In genomic region chrV:1151324-1151742, ce11 we compare ENCODE assay signal across 3 worm cellular contexts.
A peak's percentile ranks its signal among the peaks of the same experiment; 100 is the strongest.
TF ChIP-seq lines count a peak whose summit lies in the region.

No protein-coding gene starts in this region.

TF ChIP-seq in whole organism, L1 larva, 84 proteins besides CTCF, POLR2A, EP300 and RAD21 (continued from another document and continues in another):
- TF ChIP-seq unc-130 (tag; optimal IDR thresholded peaks at IDR 0.05; lab: Kevin White, UChicago) (peak; percentile 97), C04F5.9 (tag; optimal IDR thresholded peaks at IDR 0.05; lab: Kevin White, UChicago) (peak; percentile 77), hlh-17 (GFP tag; optimal IDR thresholded peaks at IDR 0.05; lab: Kevin White, UChicago; ENCODE audit: borderline replicate concordance) (peak; percentile 77), vab-15 (tag; optimal IDR thresholded peaks at IDR 0.05; lab: Kevin White, UChicago) (no peak), nhr-19 (GFP tag; conservative IDR thresholded peaks at IDR 0.05; lab: Robert Waterston, UW) (peak; percentile 99), sptf-1 (tag; optimal IDR thresholded peaks at IDR 0.05; lab: Kevin White, UChicago) (no peak), efl-3 (GFP tag; optimal IDR thresholded peaks at IDR 0.05; lab: Kevin White, UChicago) (peak; percentile 82), tbx-2 (tag; optimal IDR thresholded peaks at IDR 0.05; lab: Kevin White, UChicago) (peak; percentile 100), rnt-1 (tag; optimal IDR thresholded peaks at IDR 0.05; lab: Kevin White, UChicago) (peak; percentile 95), isw-1 (GFP tag; IDR thresholded peaks at IDR 0.05; lab: Robert Waterston, UW) (peak; percentile 97), ztf-4 (tag; optimal IDR thresholded peaks at IDR 0.05; lab: Kevin White, UChicago) (peak; percentile 97), fkh-8 (tag; optimal IDR thresholded peaks at IDR 0.05; lab: Kevin White, UChicago) (peak; percentile 100), fkh-4 (tag; optimal IDR thresholded peaks at IDR 0.05; lab: Kevin White, UChicago; ENCODE audit: borderline replicate concordance) (peak; percentile 84), elt-3 (tag; optimal IDR thresholded peaks at IDR 0.05; lab: Kevin White, UChicago) (peak in 4 of 6 experiments; percentile 27 to 94 (median 79)), ceh-8 (GFP tag; optimal IDR thresholded peaks at IDR 0.05; lab: Kevin White, UChicago) (peak; percentile 98), nhr-85 (tag; lab: Kevin White, UChicago) (peak; percentile 97), alr-1 (tag; optimal IDR thresholded peaks at IDR 0.05; lab: Kevin White, UChicago; ENCODE audit: borderline replicate concordance) (no peak), nhr-71 (tag; optimal IDR thresholded peaks at IDR 0.05; lab: Kevin White, UChicago) (peak; percentile 100), unc-30 (tag; optimal IDR thresholded peaks at IDR 0.05; lab: Kevin White, UChicago) (peak; percentile 77), unc-62 (GFP tag; optimal IDR thresholded peaks at IDR 0.05; lab: Kevin White, UChicago) (peak; percentile 70), tlp-1 (tag; optimal IDR thresholded peaks at IDR 0.05; lab: Kevin White, UChicago) (no peak), ceh-82 (tag; optimal IDR thresholded peaks at IDR 0.05; lab: Kevin White, UChicago) (peak; percentile 96 to 98 (median 98)), lsy-2 (tag; optimal IDR thresholded peaks at IDR 0.05; lab: Kevin White, UChicago) (peak; percentile 93), blmp-1 (tag; optimal IDR thresholded peaks at IDR 0.05; lab: Kevin White, UChicago) (peak; percentile 82), ceh-88 (GFP tag; IDR thresholded peaks at IDR 0.05; lab: Robert Waterston, UW) (peak; percentile 94), snpc-4 (tag; optimal IDR thresholded peaks at IDR 0.05; lab: Kevin White, UChicago) (peak; percentile 88), nhr-20 (tag; optimal IDR thresholded peaks at IDR 0.05; lab: Kevin White, UChicago) (peak; percentile 99), unc-86 (tag; optimal IDR thresholded peaks at IDR 0.05; lab: Kevin White, UChicago) (peak; percentile 100), lin-39 (tag; optimal IDR thresholded peaks at IDR 0.05; lab: Kevin White, UChicago) (peak; percentile 88), elt-2 (tag; optimal IDR thresholded peaks at IDR 0.05; lab: Kevin White, UChicago) (peak; percentile 98), efl-1 (optimal IDR thresholded peaks at IDR 0.05; lab: Kevin White, UChicago) (peak; percentile 89 to 94), efl-1 (GFP tag; optimal IDR thresholded peaks at IDR 0.05 in 1 of 2; lab: Kevin White, UChicago) (peak; percentile 61 to 97), egl-27 (tag; optimal IDR thresholded peaks at IDR 0.05; lab: Kevin White, UChicago) (peak; percentile 69 to 91), dsc-1 (tag; optimal IDR thresholded peaks at IDR 0.05; lab: Kevin White, UChicago) (peak; percentile 100), dpl-1 (GFP tag; optimal IDR thresholded peaks at IDR 0.05; lab: Kevin White, UChicago) (peak; percentile 63 to 77 (median 66)), sup-37 (GFP tag; optimal IDR thresholded peaks at IDR 0.05; lab: Kevin White, UChicago) (peak; percentile 99), fkh-10 (GFP tag; optimal IDR thresholded peaks at IDR 0.05; lab: Kevin White, UChicago) (peak; percentile 99), pag-3 (tag; optimal IDR thresholded peaks at IDR 0.05; lab: Kevin White, UChicago; ENCODE audit: borderline replicate concordance, insufficient read depth) (peak; percentile 11), nhr-77 (tag; optimal IDR thresholded peaks at IDR 0.05; lab: Kevin White, UChicago) (peak; percentile 97), nhr-12 (tag; optimal IDR thresholded peaks at IDR 0.05; lab: Kevin White, UChicago) (peak; percentile 55), ama-1 (optimal IDR thresholded peaks at IDR 0.05; lab: Kevin White, UChicago) (no peak), ets-5 (GFP tag; IDR thresholded peaks at IDR 0.05; lab: Robert Waterston, UW) (peak; percentile 97; the same call in 1 of the 2 replicates)

TF ChIP-seq in whole organism, L3 larva, 47 proteins besides CTCF, POLR2A, EP300 and RAD21 (continued from another document):
- peak; percentile 100 for TF ChIP-seq sea-2 (GFP tag; optimal IDR thresholded peaks at IDR 0.05; lab: Kevin White, UChicago)
- TF ChIP-seq nhr-237 (tag; optimal IDR thresholded peaks at IDR 0.05; lab: Kevin White, UChicago): peak; percentile 63
- TF ChIP-seq elt-3 (tag; optimal IDR thresholded peaks at IDR 0.05; lab: Kevin White, UChicago): peak in 1 of 3 experiments; percentile 92
- no peak for TF ChIP-seq nhr-28 (tag; optimal IDR thresholded peaks at IDR 0.05; lab: Kevin White, UChicago)
- peak; percentile 93 for TF ChIP-seq nhr-23 (tag; optimal IDR thresholded peaks at IDR 0.05; lab: Kevin White, UChicago)
- peak; percentile 98 for TF ChIP-seq lin-39 (tag; optimal IDR thresholded peaks at IDR 0.05; lab: Kevin White, UChicago)
- peak; percentile 98 for TF ChIP-seq fkh-10 (GFP tag; optimal IDR thresholded peaks at IDR 0.05; lab: Kevin White, UChicago)
- peak; percentile 96 for TF ChIP-seq ceh-28 (tag; optimal IDR thresholded peaks at IDR 0.05; lab: Kevin White, UChicago)
- peak; percentile 88 for TF ChIP-seq pha-4 (tag; optimal IDR thresholded peaks at IDR 0.05; lab: Kevin White, UChicago)
- TF ChIP-seq ztf-11 (tag; optimal IDR thresholded peaks at IDR 0.05; lab: Kevin White, UChicago): no peak
- peak; percentile 96 for TF ChIP-seq elt-2 (tag; optimal IDR thresholded peaks at IDR 0.05; lab: Kevin White, UChicago)
- TF ChIP-seq ZK546.5 (tag; optimal IDR thresholded peaks at IDR 0.05; lab: Kevin White, UChicago): peak; percentile 65
- TF ChIP-seq aly-2 (tag; optimal IDR thresholded peaks at IDR 0.05; lab: Kevin White, UChicago): peak; percentile 68
- TF ChIP-seq nhr-77 (tag; optimal IDR thresholded peaks at IDR 0.05; lab: Kevin White, UChicago): peak; percentile 86
- peak; percentile 83 for TF ChIP-seq pqm-1 (tag; optimal IDR thresholded peaks at IDR 0.05; lab: Kevin White, UChicago)
- peak; percentile 87 for TF ChIP-seq skn-1 (tag; optimal IDR thresholded peaks at IDR 0.05; lab: Kevin White, UChicago)
- TF ChIP-seq unc-62 (GFP tag; optimal IDR thresholded peaks at IDR 0.05; lab: Kevin White, UChicago): peak; percentile 94
- TF ChIP-seq R02D3.7 (tag; optimal IDR thresholded peaks at IDR 0.05; lab: Kevin White, UChicago): peak; percentile 90
- TF ChIP-seq nhr-67 (tag; optimal IDR thresholded peaks at IDR 0.05; lab: Kevin White, UChicago): no peak
- peak; percentile 86 for TF ChIP-seq ceh-82 (tag; optimal IDR thresholded peaks at IDR 0.05; lab: Kevin White, UChicago)
- peak; percentile 92 for TF ChIP-seq fos-1 (tag; optimal IDR thresholded peaks at IDR 0.05; lab: Kevin White, UChicago)
- no peak for TF ChIP-seq mml-1 (tag; optimal IDR thresholded peaks at IDR 0.05; lab: Kevin White, UChicago)
- no peak for TF ChIP-seq unc-39 (tag; optimal IDR thresholded peaks at IDR 0.05; lab: Kevin White, UChicago)
- TF ChIP-seq lsy-12 (tag; optimal IDR thresholded peaks at IDR 0.05; lab: Kevin White, UChicago): peak; percentile 99
- peak; percentile 2 for TF ChIP-seq fkh-2 (tag; optimal IDR thresholded peaks at IDR 0.05; lab: Kevin White, UChicago)
- TF ChIP-seq mdl-1 (tag; optimal IDR thresholded peaks at IDR 0.05; lab: Kevin White, UChicago): peak; percentile 74
- peak; percentile 97 for TF ChIP-seq nfya-1 (tag; optimal IDR thresholded peaks at IDR 0.05; lab: Kevin White, UChicago; ENCODE audit: insufficient read depth)
- TF ChIP-seq tbx-2 (tag; optimal IDR thresholded peaks at IDR 0.05; lab: Kevin White, UChicago): peak; percentile 97
- TF ChIP-seq daf-12 (tag; optimal IDR thresholded peaks at IDR 0.05; lab: Kevin White, UChicago): no peak

TF ChIP-seq in whole organism, young adult, 124 proteins besides CTCF, POLR2A, EP300 and RAD21 (continued from another document and continues in another):
- TF ChIP-seq bed-2 (GFP tag; IDR thresholded peaks at IDR 0.05; lab: Robert Waterston, UW): peak; percentile 86
- peak; percentile 98 for TF ChIP-seq ekl-4 (GFP tag; IDR thresholded peaks at IDR 0.05; lab: Robert Waterston, UW)
- TF ChIP-seq mxl-1 (tag; optimal IDR thresholded peaks at IDR 0.05; lab: Kevin White, UChicago): no peak
- TF ChIP-seq lir-1 (GFP tag; conservative IDR thresholded peaks at IDR 0.05; lab: Robert Waterston, UW): peak; percentile 92
- TF ChIP-seq pbrm-1 (GFP tag; IDR thresholded peaks at IDR 0.05; lab: Robert Waterston, UW): peak; percentile 99
- TF ChIP-seq cebp-1 (GFP tag; IDR thresholded peaks at IDR 0.05; lab: Robert Waterston, UW): peak; percentile 91
- TF ChIP-seq cebp-1 (tag; optimal IDR thresholded peaks at IDR 0.05; lab: Kevin White, UChicago): peak; percentile 99
- TF ChIP-seq tbp1 (GFP tag; optimal IDR thresholded peaks at IDR 0.05; lab: Kevin White, UChicago): peak; percentile 77
- peak; percentile 100 for TF ChIP-seq chd-7 (tag; optimal IDR thresholded peaks at IDR 0.05; lab: Kevin White, UChicago)
- TF ChIP-seq egl-18 (GFP tag; IDR thresholded peaks at IDR 0.05; lab: Robert Waterston, UW): peak; percentile 91
- TF ChIP-seq ceh-40 (GFP tag; IDR thresholded peaks at IDR 0.05; lab: Robert Waterston, UW): no peak
- TF ChIP-seq F23B12.7 (tag; optimal IDR thresholded peaks at IDR 0.05; lab: Kevin White, UChicago; ENCODE audit: insufficient read depth): peak; percentile 69
- peak; percentile 99 for TF ChIP-seq ztf-22 (GFP tag; optimal IDR thresholded peaks at IDR 0.05; lab: Kevin White, UChicago)
- TF ChIP-seq efl-1 (GFP tag; optimal IDR thresholded peaks at IDR 0.05; lab: Kevin White, UChicago): peak; percentile 35
- peak; percentile 72 for TF ChIP-seq nhr-179 (tag; optimal IDR thresholded peaks at IDR 0.05; lab: Kevin White, UChicago)
- TF ChIP-seq nhr-27 (tag; optimal IDR thresholded peaks at IDR 0.05; lab: Kevin White, UChicago): peak; percentile 53
- no peak for TF ChIP-seq Y53F4B.3 (GFP tag; IDR thresholded peaks at IDR 0.05; lab: Robert Waterston, UW)
- TF ChIP-seq T07F8.4 (tag; optimal IDR thresholded peaks at IDR 0.05; lab: Kevin White, UChicago): peak; percentile 81
- peak; percentile 79; the same call in 1 of the 2 replicates for TF ChIP-seq C17E4.6 (GFP tag; IDR thresholded peaks at IDR 0.05; lab: Robert Waterston, UW)
- TF ChIP-seq dpff-1 (tag; optimal IDR thresholded peaks at IDR 0.05; lab: Kevin White, UChicago): peak; percentile 97
- TF ChIP-seq madf-3 (GFP tag; IDR thresholded peaks at IDR 0.05; lab: Robert Waterston, UW): peak; percentile 94
- peak; percentile 81 for TF ChIP-seq mel-28 (tag; optimal IDR thresholded peaks at IDR 0.05; lab: Kevin White, UChicago; ENCODE audit: borderline replicate concordance)
- TF ChIP-seq lsl-1 (GFP tag; optimal IDR thresholded peaks at IDR 0.05; lab: Kevin White, UChicago): peak; percentile 34
- no peak for TF ChIP-seq lsy-27 (tag; optimal IDR thresholded peaks at IDR 0.05; lab: Kevin White, UChicago; ENCODE audit: borderline replicate concordance, insufficient read depth)
- TF ChIP-seq lin-35 (GFP tag; optimal IDR thresholded peaks at IDR 0.05; lab: Kevin White, UChicago): peak in 2 of 3 experiments; percentile 19 to 96
- no peak for TF ChIP-seq madf-8 (GFP tag; conservative IDR thresholded peaks at IDR 0.05; lab: Robert Waterston, UW)
- TF ChIP-seq ets-4 (GFP tag; optimal IDR thresholded peaks at IDR 0.05; lab: Kevin White, UChicago): peak; percentile 99
- TF ChIP-seq sea-2 (GFP tag; IDR thresholded peaks at IDR 0.05; lab: Robert Waterston, UW): peak; percentile 96
- TF ChIP-seq madf-6 (GFP tag; IDR thresholded peaks at IDR 0.05; lab: Robert Waterston, UW): peak; percentile 56
- no peak for TF ChIP-seq hlh-26 (GFP tag; conservative IDR thresholded peaks at IDR 0.05; lab: Robert Waterston, UW)
- peak; percentile 97 for TF ChIP-seq ceh-27 (GFP tag; optimal IDR thresholded peaks at IDR 0.05; lab: Kevin White, UChicago)
- TF ChIP-seq tbx-9 (tag; optimal IDR thresholded peaks at IDR 0.05; lab: Kevin White, UChicago; ENCODE audit: borderline replicate concordance): peak; percentile 31
- TF ChIP-seq tlf-1 (GFP tag; optimal IDR thresholded peaks at IDR 0.05; lab: Kevin White, UChicago): peak; percentile 97
- TF ChIP-seq ccch-3 (GFP tag; optimal IDR thresholded peaks at IDR 0.05; lab: Kevin White, UChicago): peak; percentile 19
- TF ChIP-seq ztf-6 (GFP tag; IDR thresholded peaks at IDR 0.05; lab: Robert Waterston, UW): peak; percentile 97
- peak; percentile 93 for TF ChIP-seq hmg-1.2 (GFP tag; IDR thresholded peaks at IDR 0.05; lab: Robert Waterston, UW)
- peak; percentile 92 for TF ChIP-seq hmg-20 (GFP tag; IDR thresholded peaks at IDR 0.05; lab: Robert Waterston, UW)
- peak; percentile 95 for TF ChIP-seq F22D6.2 (tag; optimal IDR thresholded peaks at IDR 0.05; lab: Kevin White, UChicago)
- no peak for TF ChIP-seq nfya-2 (GFP tag; IDR thresholded peaks at IDR 0.05; lab: Robert Waterston, UW)
- TF ChIP-seq rec-8 (tag; optimal IDR thresholded peaks at IDR 0.05; lab: Kevin White, UChicago): no peak
- no peak for TF ChIP-seq akir-1 (GFP tag; optimal IDR thresholded peaks at IDR 0.05; lab: Kevin White, UChicago)
- peak; percentile 38 for TF ChIP-seq unc-130 (GFP tag; optimal IDR thresholded peaks at IDR 0.05; lab: Kevin White, UChicago)
- TF ChIP-seq hlh-12 (tag; optimal IDR thresholded peaks at IDR 0.05; lab: Kevin White, UChicago): no peak
- peak; percentile 35 for TF ChIP-seq B0261.1 (tag; optimal IDR thresholded peaks at IDR 0.05; lab: Kevin White, UChicago)
- TF ChIP-seq T26A5.8 (tag; optimal IDR thresholded peaks at IDR 0.05; lab: Kevin White, UChicago): no peak
- peak; percentile 82 for TF ChIP-seq Y67H2A.10 (GFP tag; conservative IDR thresholded peaks at IDR 0.05; lab: Robert Waterston, UW)
- peak; percentile 99 for TF ChIP-seq attf-5 (GFP tag; optimal IDR thresholded peaks at IDR 0.05; lab: Kevin White, UChicago)
- TF ChIP-seq gei-17 (GFP tag; optimal IDR thresholded peaks at IDR 0.05; lab: Kevin White, UChicago): peak; percentile 94
- TF ChIP-seq lin-26 (GFP tag; IDR thresholded peaks at IDR 0.05; lab: Robert Waterston, UW): peak; percentile 94
- no peak for TF ChIP-seq Y79H2A.3 (GFP tag; conservative IDR thresholded peaks at IDR 0.05; lab: Robert Waterston, UW)
- peak; percentile 24 for TF ChIP-seq F57A8.1 (GFP tag; optimal IDR thresholded peaks at IDR 0.05; lab: Kevin White, UChicago)
- TF ChIP-seq F39B2.1 (GFP tag; IDR thresholded peaks at IDR 0.05; lab: Robert Waterston, UW): no peak
- 0 out of 2 replicates have a peak, but pooled peaks have one; percentile 51 for TF ChIP-seq ztf-28 (GFP tag; IDR thresholded peaks at IDR 0.05; lab: Robert Waterston, UW)
- TF ChIP-seq B0019.2 (GFP tag; conservative IDR thresholded peaks at IDR 0.05; lab: Robert Waterston, UW): peak; percentile 65; the same call in 1 of the 2 replicates
- TF ChIP-seq madf-10 (tag; optimal IDR thresholded peaks at IDR 0.05; lab: Kevin White, UChicago): peak; percentile 96
- TF ChIP-seq let-607 (tag; optimal IDR thresholded peaks at IDR 0.05; lab: Kevin White, UChicago): peak; percentile 93 to 96
- TF ChIP-seq ceh-58 (GFP tag; IDR thresholded peaks at IDR 0.05; lab: Robert Waterston, UW): 0 out of 2 replicates have a peak, but pooled peaks have one; percentile 69
- peak; percentile 87 for TF ChIP-seq F10E7.11 (tag; optimal IDR thresholded peaks at IDR 0.05; lab: Kevin White, UChicago)
- TF ChIP-seq rcor-1 (GFP tag; IDR thresholded peaks at IDR 0.05; lab: Robert Waterston, UW): peak; percentile 93
- peak; percentile 94 for TF ChIP-seq egrh-3 (GFP tag; IDR thresholded peaks at IDR 0.05; lab: Robert Waterston, UW)
- peak; percentile 97 for TF ChIP-seq C06A6.2 (GFP tag; conservative IDR thresholded peaks at IDR 0.05; lab: Robert Waterston, UW)
- TF ChIP-seq Y95B8A.8 (GFP tag; IDR thresholded peaks at IDR 0.05; lab: Robert Waterston, UW): peak; percentile 94
- TF ChIP-seq D2030.7 (GFP tag; IDR thresholded peaks at IDR 0.05; lab: Robert Waterston, UW): peak; percentile 20; the same call in 1 of the 2 replicates
- no peak for TF ChIP-seq hrde-1 (tag; optimal IDR thresholded peaks at IDR 0.05; lab: Kevin White, UChicago; ENCODE audit: borderline replicate concordance)
- peak; percentile 100 for TF ChIP-seq B0336.3 (GFP tag; IDR thresholded peaks at IDR 0.05; lab: Robert Waterston, UW)
- peak; percentile 99 for TF ChIP-seq repo-1 (tag; optimal IDR thresholded peaks at IDR 0.05; lab: Kevin White, UChicago)
- 0 out of 2 replicates have a peak, but pooled peaks have one; percentile 17 for TF ChIP-seq aptf-3 (GFP tag; IDR thresholded peaks at IDR 0.05; lab: Robert Waterston, UW)
